Worm (Caenorhabditis elegans): ENCODE data around the gene ZK632.9.

ZK632.9 gene

ce11 chrIII:9848603-9849002, 23.4 kb upstream of the ZK632.9 start:
- no peak for TF ChIP-seq mbf-1 (tag; optimal IDR thresholded peaks at IDR 0.05)
- TF ChIP-seq nhr-21 (tag; optimal IDR thresholded peaks at IDR 0.05): no peak
- TF ChIP-seq elt-1 (tag; optimal IDR thresholded peaks at IDR 0.05): no peak
- no peak for TF ChIP-seq sma-9 (GFP tag; optimal IDR thresholded peaks at IDR 0.05)
- no peak for TF ChIP-seq sma-9 (tag; optimal IDR thresholded peaks at IDR 0.05)
- no peak for TF ChIP-seq dmd-4 (tag; optimal IDR thresholded peaks at IDR 0.05)
- TF ChIP-seq gmeb-1 (tag; optimal IDR thresholded peaks at IDR 0.05): no peak
- no peak for TF ChIP-seq ama-1 (optimal IDR thresholded peaks at IDR 0.05)
- TF ChIP-seq nhr-237 (tag; optimal IDR thresholded peaks at IDR 0.05): no peak
- TF ChIP-seq ztf-4 (tag; optimal IDR thresholded peaks at IDR 0.05): no peak

- TF ChIP-seq fos-1 (tag; optimal IDR thresholded peaks at IDR 0.05) (peak; percentile 27), nhr-12 (tag; optimal IDR thresholded peaks at IDR 0.05) (no peak), unc-55 (GFP tag; optimal IDR thresholded peaks at IDR 0.05) (peak; percentile 73), lin-13 (GFP tag; optimal IDR thresholded peaks at IDR 0.05) (peak; percentile 24), C34F6.9 (tag; optimal IDR thresholded peaks at IDR 0.05) (peak; percentile 72), zag-1 (tag; optimal IDR thresholded peaks at IDR 0.05) (no peak), ama-1 (optimal IDR thresholded peaks at IDR 0.05) (no peak), lsy-2 (tag; optimal IDR thresholded peaks at IDR 0.05) (peak in 1 of 2 experiments; percentile 67), sem-4 (tag; optimal IDR thresholded peaks at IDR 0.05) (peak; percentile 14), nhr-129 (tag; optimal IDR thresholded peaks at IDR 0.05) (peak; percentile 33)
These were observed 22.9 kb upstream of the ZK632.9 start, which contains the start of gene mrpl-36 for ce11 chrIII:9848083-9848482. TSS of gene mrpl-36 (minus strand) at chrIII:9848116.

ce11 chrIII:9846093-9846492, 20.9 kb upstream of the ZK632.9 start, which contains the start of gene K11H3.2:
TSS of gene K11H3.2 (plus strand) at chrIII:9846393.
- TF ChIP-seq elt-1 (tag; optimal IDR thresholded peaks at IDR 0.05): no peak
- TF ChIP-seq Y55F3AM.14 (GFP tag; optimal IDR thresholded peaks at IDR 0.05): no peak
- TF ChIP-seq snpc-4 (tag; optimal IDR thresholded peaks at IDR 0.05): no peak
- no peak for TF ChIP-seq peb-1 (tag; optimal IDR thresholded peaks at IDR 0.05)
- no peak for TF ChIP-seq ztf-11 (tag; optimal IDR thresholded peaks at IDR 0.05)
- TF ChIP-seq sma-3 (GFP tag; optimal IDR thresholded peaks at IDR 0.05): no peak
- no peak for TF ChIP-seq fos-1 (tag; optimal IDR thresholded peaks at IDR 0.05)
- no peak for TF ChIP-seq nhr-237 (tag; optimal IDR thresholded peaks at IDR 0.05)
- no peak for TF ChIP-seq elt-3 (tag; optimal IDR thresholded peaks at IDR 0.05)
- no peak for TF ChIP-seq nhr-6 (tag; optimal IDR thresholded peaks at IDR 0.05)
- no peak for TF ChIP-seq R02D3.7 (tag; optimal IDR thresholded peaks at IDR 0.05)
- TF ChIP-seq ceh-16 (tag; optimal IDR thresholded peaks at IDR 0.05): no peak
- TF ChIP-seq F13H6.1 (tag; optimal IDR thresholded peaks at IDR 0.05): no peak
- no peak for TF ChIP-seq crh-2 (tag; optimal IDR thresholded peaks at IDR 0.05)
- TF ChIP-seq egl-27 (tag; optimal IDR thresholded peaks at IDR 0.05): no peak
- TF ChIP-seq unc-39 (tag; optimal IDR thresholded peaks at IDR 0.05): no peak
- TF ChIP-seq aly-2 (tag; optimal IDR thresholded peaks at IDR 0.05): no peak
- TF ChIP-seq nhr-23 (tag; optimal IDR thresholded peaks at IDR 0.05): no peak
- TF ChIP-seq lin-11 (tag; optimal IDR thresholded peaks at IDR 0.05): no peak

ce11 chrIII:9843715-9844114, 18.5 kb upstream of the ZK632.9 start, which contains the start of gene K11H3.5:
TSS of gene K11H3.5 (plus strand) at chrIII:9843768.
- TF ChIP-seq elt-1 (tag; optimal IDR thresholded peaks at IDR 0.05) (no peak), unc-55 (GFP tag; optimal IDR thresholded peaks at IDR 0.05) (no peak), lin-13 (GFP tag; optimal IDR thresholded peaks at IDR 0.05) (no peak), nhr-23 (tag; optimal IDR thresholded peaks at IDR 0.05) (no peak), nhr-129 (tag; optimal IDR thresholded peaks at IDR 0.05) (no peak), alr-1 (tag; optimal IDR thresholded peaks at IDR 0.05) (no peak)

- TF ChIP-seq nhr-237 (tag; optimal IDR thresholded peaks at IDR 0.05) (no peak), nhr-25 (tag; optimal IDR thresholded peaks at IDR 0.05) (no peak), ztf-1 (GFP tag; conservative IDR thresholded peaks at IDR 0.05) (no peak), ama-1 (optimal IDR thresholded peaks at IDR 0.05) (no peak), unc-39 (tag; optimal IDR thresholded peaks at IDR 0.05) (no peak), sma-9 (GFP tag; optimal IDR thresholded peaks at IDR 0.05) (no peak), sma-9 (tag; optimal IDR thresholded peaks at IDR 0.05) (no peak), ztf-11 (tag; optimal IDR thresholded peaks at IDR 0.05) (no peak), elt-1 (tag; optimal IDR thresholded peaks at IDR 0.05) (no peak), ztf-4 (tag; optimal IDR thresholded peaks at IDR 0.05) (no peak), nhr-129 (tag; optimal IDR thresholded peaks at IDR 0.05) (no peak)
These were observed 9.7 kb upstream of the ZK632.9 start, which contains the start of gene K11H3.8 for ce11 chrIII:9834888-9835287. TSS of gene K11H3.8 (plus strand) at chrIII:9835188.

All from whole organism, L2 larva.